Worm (Caenorhabditis elegans) whole organism, late embryonic: ENCODE measurements around the gene rpt-1.

Experiments used
- C38D4.7 ChIP-seq: fragments of 200-800 bp; sonication (Bioruptor generic); optimal IDR thresholded peaks from 2 replicates; lab custom pipeline; 2018; ENCODE audit warnings: mild to moderate bottlenecking, missing genetic modification characterization, moderate library complexity, missing compliant biosample characterization
- ceh-34 ChIP-seq: sonication (generic microtip); optimal IDR thresholded peaks from 2 replicates; lab custom pipeline; 2016; ENCODE audit warnings: mild to moderate bottlenecking, missing genetic modification characterization, missing compliant biosample characterization
- elt-2 ChIP-seq: sonication (generic microtip); optimal IDR thresholded peaks from 2 replicates; lab custom pipeline; 2016; ENCODE audit warnings: missing genetic modification reagents, missing genetic modification characterization, missing compliant biosample characterization
- fkh-10 ChIP-seq: fragments of 150-350 bp; optimal IDR thresholded peaks from 2 replicates; lab custom pipeline; 2014; ENCODE audit warnings: missing biosample characterization, missing genetic modification reagents, missing genetic modification characterization
- hlh-15 ChIP-seq: sonication (generic microtip); optimal IDR thresholded peaks from 2 replicates; lab custom pipeline; 2016; ENCODE audit warnings: missing genetic modification characterization, missing compliant biosample characterization
- madf-2 ChIP-seq: sonication (generic microtip); optimal IDR thresholded peaks from 2 replicates; lab custom pipeline; 2017; ENCODE audit warnings: missing genetic modification characterization, missing compliant biosample characterization
- pha-2 ChIP-seq: sonication (generic microtip); optimal IDR thresholded peaks from 2 replicates; lab custom pipeline; 2017; ENCODE audit warnings: mild to moderate bottlenecking, missing genetic modification characterization, missing compliant biosample characterization
- pha-4 ChIP-seq: fragments of 150-350 bp; optimal IDR thresholded peaks from 2 replicates; lab custom pipeline; 2018; ENCODE audit warnings: missing biosample characterization, missing genetic modification reagents, missing genetic modification characterization
- unc-86 ChIP-seq: sonication (generic microtip); optimal IDR thresholded peaks from 2 replicates; lab custom pipeline; 2016; ENCODE audit warnings: missing genetic modification characterization, missing compliant biosample characterization

- TF ChIP-seq pha-2 (tag; lab: Kevin White, UChicago) (no peak), fkh-10 (GFP tag; lab: Kevin White, UChicago) (no peak), pha-4 (no peak), unc-86 (tag; lab: Kevin White, UChicago) (no peak), hlh-15 (tag; lab: Kevin White, UChicago) (no peak), C38D4.7 (GFP tag; lab: Kevin White, UChicago) (no peak), ceh-34 (tag; lab: Kevin White, UChicago) (no peak), elt-2 (tag; lab: Kevin White, UChicago) (no peak), madf-2 (tag; lab: Kevin White, UChicago) (no peak)
Measured at ce11 chrV:12011686-12012085, 29.5 kb upstream of the rpt-1 start.
